Fruit fly (Drosophila melanogaster) whole organism, prepupa: ENCODE measurements around the gene dod.
A peak's percentile ranks its signal among the peaks of the same experiment; 100 is the strongest.

Source experiments
- Blimp-1 ChIP-seq: fragments of 200-800 bp; sonication (Bioruptor generic); optimal IDR thresholded peaks from 3 replicates; lab custom pipeline; 2017; ENCODE audit warnings: missing biosample characterization, missing genetic modification characterization, mild to moderate bottlenecking, moderate library complexity, missing genetic modification reagents
- CG10631 ChIP-seq: fragments of 200-800 bp; sonication (Bioruptor generic); optimal IDR thresholded peaks from 2 replicates; lab custom pipeline; 2016; ENCODE audit warnings: missing biosample characterization, missing genetic modification characterization
- CG10669 ChIP-seq: fragments of 200-800 bp; sonication (Bioruptor generic); optimal IDR thresholded peaks from 3 replicates; lab custom pipeline; 2018; ENCODE audit warnings: missing biosample characterization, mild to moderate bottlenecking, missing genetic modification characterization, moderate library complexity
- CG11294 ChIP-seq: fragments of 200-800 bp; sonication (Bioruptor generic); IDR thresholded peaks from 2 replicates; pipeline ENCODE4 v1.3.6; 2022; ENCODE audit warnings: missing biosample characterization, missing genetic modification characterization
- CG15336 ChIP-seq: fragments of 200-800 bp; sonication (Bioruptor generic); IDR thresholded peaks from 2 replicates; pipeline ENCODE4 v1.3.6; 2022; ENCODE audit warnings: missing biosample characterization, missing genetic modification characterization
- CG1621 ChIP-seq: fragments of 200-800 bp; sonication (Bioruptor generic); optimal IDR thresholded peaks from 3 replicates; lab custom pipeline; 2018; ENCODE audit warnings: missing biosample characterization, mild to moderate bottlenecking, missing genetic modification characterization
- CG3032 ChIP-seq: fragments of 200-800 bp; optimal IDR thresholded peaks from 2 replicates; lab custom pipeline; 2019; ENCODE audit warnings: missing biosample characterization, mild to moderate bottlenecking, missing genetic modification characterization, moderate library complexity
- CG6163 ChIP-seq: fragments of 200-800 bp; sonication (Bioruptor generic); IDR thresholded peaks from 3 replicates; pipeline ENCODE4 v1.3.6; 2022; ENCODE audit warnings: missing biosample characterization, missing genetic modification characterization
- CG6276 ChIP-seq: fragments of 200-800 bp; sonication (Bioruptor generic); optimal IDR thresholded peaks from 2 replicates; lab custom pipeline; 2017; ENCODE audit warnings: missing biosample characterization, mild to moderate bottlenecking, missing genetic modification characterization
- CG6792 ChIP-seq: fragments of 200-800 bp; sonication (Bioruptor generic); optimal IDR thresholded peaks from 3 replicates; lab custom pipeline; 2016; ENCODE audit warnings: missing biosample characterization, missing genetic modification characterization
- CG6808 ChIP-seq: fragments of 200-800 bp; sonication (Bioruptor generic); optimal IDR thresholded peaks from 3 replicates; lab custom pipeline; 2017; ENCODE audit warnings: missing biosample characterization, missing genetic modification characterization, mild to moderate bottlenecking, moderate library complexity, missing genetic modification reagents
- CG8119 ChIP-seq: fragments of 200-800 bp; sonication (Bioruptor generic); IDR thresholded peaks from 3 replicates; pipeline ENCODE4 v1.3.6; 2022; ENCODE audit warnings: missing biosample characterization, missing genetic modification characterization
- CG8319 ChIP-seq: fragments of 200-800 bp; sonication (Bioruptor generic); optimal IDR thresholded peaks from 3 replicates; lab custom pipeline; 2016; ENCODE audit warnings: missing biosample characterization, missing genetic modification characterization
- CG8632 ChIP-seq: fragments of 200-800 bp; sonication (Bioruptor generic); optimal IDR thresholded peaks from 3 replicates; lab custom pipeline; 2016; ENCODE audit warnings: missing biosample characterization, missing genetic modification characterization
- Eip75B ChIP-seq: fragments of 200-800 bp; sonication (Bioruptor generic); optimal IDR thresholded peaks from 3 replicates; lab custom pipeline; 2016; ENCODE audit warnings: missing biosample characterization, missing genetic modification characterization
- Eip78C ChIP-seq: fragments of 200-800 bp; sonication (Bioruptor generic); peaks from one replicate; lab custom pipeline; 2016; ENCODE audit warnings: missing biosample characterization, missing genetic modification characterization
- Eip93F ChIP-seq: fragments of 200-800 bp; sonication (Bioruptor generic); optimal IDR thresholded peaks from 2 replicates; lab custom pipeline; 2016; ENCODE audit warnings: missing biosample characterization, mild to moderate bottlenecking, missing genetic modification characterization
- Gug ChIP-seq: fragments of 200-800 bp; sonication (Bioruptor generic); IDR thresholded peaks from 2 replicates; pipeline ENCODE4 v1.3.6; 2022; ENCODE audit warnings: missing biosample characterization, missing genetic modification characterization
- Hr38 ChIP-seq: sonication (Bioruptor generic); optimal IDR thresholded peaks from 2 replicates; lab custom pipeline; 2016; ENCODE audit warnings: missing biosample characterization, missing genetic modification characterization
- Hr39 ChIP-seq: fragments of 200-800 bp; sonication (Bioruptor generic); optimal IDR thresholded peaks from 2 replicates; lab custom pipeline; 2016; ENCODE audit warnings: missing biosample characterization, missing genetic modification characterization
- OdsH ChIP-seq: fragments of 200-800 bp; sonication (Bioruptor generic); optimal IDR thresholded peaks from 3 replicates; lab custom pipeline; 2016; ENCODE audit warnings: missing biosample characterization, missing genetic modification characterization
- Smox ChIP-seq: fragments of 200-800 bp; sonication (Bioruptor generic); optimal IDR thresholded peaks from 3 replicates; lab custom pipeline; 2016; ENCODE audit warnings: missing biosample characterization, missing genetic modification characterization
- Sox102F ChIP-seq: fragments of 200-800 bp; sonication (Bioruptor generic); optimal IDR thresholded peaks from 2 replicates; lab custom pipeline; 2016; ENCODE audit warnings: missing biosample characterization, mild to moderate bottlenecking, missing genetic modification characterization
- Sox14 ChIP-seq: fragments of 200-800 bp; sonication (Bioruptor generic); optimal IDR thresholded peaks from 3 replicates; lab custom pipeline; 2016; ENCODE audit warnings: missing biosample characterization, missing genetic modification characterization
- Sox15 ChIP-seq: fragments of 200-800 bp; sonication (Bioruptor generic); optimal IDR thresholded peaks from 3 replicates; lab custom pipeline; 2016; ENCODE audit warnings: missing biosample characterization, missing genetic modification characterization
- achi ChIP-seq: fragments of 200-800 bp; sonication (Bioruptor generic); optimal IDR thresholded peaks from 3 replicates; lab custom pipeline; 2016; ENCODE audit warnings: missing biosample characterization, missing genetic modification characterization
- acj6 ChIP-seq: fragments of 200-800 bp; sonication (Bioruptor generic); optimal IDR thresholded peaks from 3 replicates; lab custom pipeline; 2016; ENCODE audit warnings: missing biosample characterization, missing genetic modification characterization
- dac ChIP-seq: fragments of 200-800 bp; sonication (Bioruptor generic); optimal IDR thresholded peaks from 2 replicates; lab custom pipeline; 2017; ENCODE audit warnings: missing biosample characterization, mild to moderate bottlenecking, missing genetic modification characterization
- dsx ChIP-seq: fragments of 200-800 bp; optimal IDR thresholded peaks from 3 replicates; lab custom pipeline; 2019; ENCODE audit warnings: missing biosample characterization, mild to moderate bottlenecking, missing genetic modification characterization, moderate library complexity; ENCODE audit not compliant: poor library complexity, severe bottlenecking
- esn ChIP-seq: fragments of 200-800 bp; sonication (Bioruptor generic); optimal IDR thresholded peaks from 2 replicates; lab custom pipeline; 2016; ENCODE audit warnings: missing biosample characterization, mild to moderate bottlenecking, missing genetic modification characterization, moderate library complexity
- fd59A ChIP-seq: fragments of 200-800 bp; sonication (Bioruptor generic); optimal IDR thresholded peaks from 2 replicates; lab custom pipeline; 2017; ENCODE audit warnings: missing biosample characterization, mild to moderate bottlenecking, missing genetic modification characterization, missing genetic modification reagents
- fd85E ChIP-seq: fragments of 200-800 bp; sonication (Bioruptor generic); optimal IDR thresholded peaks from 3 replicates; lab custom pipeline; 2016; ENCODE audit warnings: missing biosample characterization, missing genetic modification characterization
- fkh ChIP-seq: fragments of 200-800 bp; sonication (Bioruptor generic); optimal IDR thresholded peaks from 3 replicates; lab custom pipeline; 2017; ENCODE audit warnings: missing biosample characterization, mild to moderate bottlenecking, missing genetic modification characterization, moderate library complexity
- net ChIP-seq: fragments of 200-800 bp; sonication (Bioruptor generic); optimal IDR thresholded peaks from 3 replicates; lab custom pipeline; 2016; ENCODE audit warnings: missing biosample characterization, missing genetic modification characterization
- salr ChIP-seq, 2 experiments: fragments of 200-800 bp; sonication (Bioruptor generic); optimal IDR thresholded peaks; 3 replicates each; lab custom pipeline; 2016 to 2018; ENCODE audit warnings: missing biosample characterization in 2 of 2, missing genetic modification characterization in 2 of 2, mild to moderate bottlenecking in 1 of 2
- spab ChIP-seq: fragments of 200-800 bp; sonication (Bioruptor generic); optimal IDR thresholded peaks from 2 replicates; lab custom pipeline; 2017; ENCODE audit warnings: missing biosample characterization, mild to moderate bottlenecking, missing genetic modification characterization, missing genetic modification reagents
- ss ChIP-seq, 2 experiments: fragments of 200-800 bp; sonication (Bioruptor generic); optimal IDR thresholded peaks; 2 replicates in 1 of 2; 3 replicates in 1 of 2; lab custom pipeline; 2017 to 2018; ENCODE audit warnings: mild to moderate bottlenecking in 2 of 2, missing biosample characterization in 2 of 2, missing genetic modification characterization in 2 of 2, moderate library complexity in 1 of 2
- svp ChIP-seq: fragments of 200-800 bp; sonication (Bioruptor generic); peaks from one replicate; lab custom pipeline; 2016; ENCODE audit warnings: missing biosample characterization, missing genetic modification characterization
- topi ChIP-seq: fragments of 200-800 bp; sonication (Bioruptor generic); optimal IDR thresholded peaks from 3 replicates; lab custom pipeline; 2016; ENCODE audit warnings: missing biosample characterization, missing genetic modification characterization
- vri ChIP-seq: fragments of 200-800 bp; sonication (Bioruptor generic); optimal IDR thresholded peaks from 3 replicates; lab custom pipeline; 2016; ENCODE audit warnings: missing biosample characterization, mild to moderate bottlenecking, missing genetic modification characterization

The dod gene

dm6 chrX:21357810-21358671 lies 12.9 kb downstream of the dod start, which contains the start of gene Septin1 (continued):
- TF ChIP-seq ss (GFP tag; optimal IDR thresholded peaks at IDR 0.05; lab: Kevin White, UChicago) (no peak), svp (peak; percentile 77), CG8632 (GFP tag; lab: Kevin White, UChicago) (no peak), Hr38 (GFP tag; lab: Kevin White, UChicago) (no peak), CG6792 (GFP tag; lab: Kevin White, UChicago) (no peak), Sox15 (GFP tag; lab: Kevin White, UChicago) (no peak), Gug (GFP tag; lab: Robert Waterston, UW) (no peak)

dm6 chrX:21362878-21363277 lies 17.7 kb downstream of the dod start, which contains the start of the genes bbx and waw:
Gene bbx, plus strand, starts transcription at chrX:21363028.
Gene waw, plus strand, starts transcription at chrX:21363028.
- TF ChIP-seq CG11294 (GFP tag; lab: Robert Waterston, UW) (no peak), ss (GFP tag; optimal IDR thresholded peaks at IDR 0.05; lab: Kevin White, UChicago) (peak in 1 of 2 experiments; percentile 25), Eip78C (GFP tag; lab: Kevin White, UChicago) (peak; percentile 71), salr (GFP tag; optimal IDR thresholded peaks at IDR 0.05; lab: Kevin White, UChicago) (no peak), dsx (peak; percentile 12), CG10669 (GFP tag; lab: Kevin White, UChicago) (no peak), fkh (GFP tag; lab: Kevin White, UChicago) (peak; percentile 98), vri (GFP tag; lab: Kevin White, UChicago) (peak; percentile 99), svp (peak; percentile 36), Smox (GFP tag; lab: Kevin White, UChicago) (peak; percentile 6), OdsH (no peak), topi (GFP tag; lab: Kevin White, UChicago) (peak; percentile 19), fd85E (no peak), Sox14 (peak; percentile 4), Eip75B (GFP tag; lab: Kevin White, UChicago) (peak; percentile 17), CG8319 (GFP tag; lab: Kevin White, UChicago) (no peak), esn (GFP tag; lab: Kevin White, UChicago) (peak; percentile 42), CG3032 (peak; percentile 19), CG6808 (GFP tag; lab: Kevin White, UChicago) (peak; percentile 22), CG15336 (no peak)

- peak; percentile 20 for TF ChIP-seq fkh (GFP tag; lab: Kevin White, UChicago)
- no peak for TF ChIP-seq CG8119 (GFP tag; lab: Robert Waterston, UW)
- TF ChIP-seq Eip78C (GFP tag; lab: Kevin White, UChicago), result peak; percentile 28
- TF ChIP-seq CG11294 (GFP tag; lab: Robert Waterston, UW), result no peak
- TF ChIP-seq vri (GFP tag; lab: Kevin White, UChicago), result peak; percentile 1
- TF ChIP-seq Eip93F, result peak; percentile 60
- TF ChIP-seq Smox (GFP tag; lab: Kevin White, UChicago), result no peak
- TF ChIP-seq Sox14, result no peak
- TF ChIP-seq svp, result peak; percentile 68
- no peak for TF ChIP-seq CG6808 (GFP tag; lab: Kevin White, UChicago)
These were observed 20.3 kb downstream of the dod start for dm6 chrX:21365421-21365820.

- peak; percentile 6 for TF ChIP-seq Eip75B (GFP tag; lab: Kevin White, UChicago)
- peak; percentile 90 for TF ChIP-seq svp
- TF ChIP-seq CG8119 (GFP tag; lab: Robert Waterston, UW), result peak; percentile 95
- TF ChIP-seq CG6163 (GFP tag; lab: Robert Waterston, UW), result peak; percentile 79
- peak; percentile 94 for TF ChIP-seq Eip78C (GFP tag; lab: Kevin White, UChicago)
- TF ChIP-seq Sox102F, result peak; percentile 72
- peak; percentile 66 for TF ChIP-seq fd59A (GFP tag; lab: Kevin White, UChicago)
- TF ChIP-seq CG10631, result peak; percentile 78
- TF ChIP-seq fkh (GFP tag; lab: Kevin White, UChicago), result peak; percentile 56
- TF ChIP-seq fd85E, result no peak
- TF ChIP-seq achi (GFP tag; lab: Kevin White, UChicago), result peak; percentile 74
- TF ChIP-seq CG6792 (GFP tag; lab: Kevin White, UChicago), result peak; percentile 75
- peak; percentile 28 for TF ChIP-seq Sox14
- peak; percentile 57 for TF ChIP-seq CG1621
- TF ChIP-seq Blimp-1 (GFP tag; lab: Kevin White, UChicago), result peak; percentile 57
- peak; percentile 85 for TF ChIP-seq dac (GFP tag; lab: Kevin White, UChicago)
- TF ChIP-seq Hr38 (GFP tag; lab: Kevin White, UChicago), result no peak
- peak; percentile 63 for TF ChIP-seq spab (GFP tag; lab: Kevin White, UChicago)
- TF ChIP-seq net (GFP tag; lab: Kevin White, UChicago), result peak; percentile 84
- TF ChIP-seq esn (GFP tag; lab: Kevin White, UChicago), result peak; percentile 72
- no peak for TF ChIP-seq CG6276 (GFP tag; lab: Kevin White, UChicago)
- TF ChIP-seq vri (GFP tag; lab: Kevin White, UChicago), result peak; percentile 48
- peak; percentile 32 for TF ChIP-seq Hr39 (GFP tag; lab: Kevin White, UChicago)
- TF ChIP-seq acj6 (GFP tag; lab: Kevin White, UChicago), result peak; percentile 81
These were observed 21.3 kb downstream of the dod start for dm6 chrX:21366311-21366990.
